Worm (Caenorhabditis elegans): ENCODE measurements around the gene F13B12.4.

DNA sequence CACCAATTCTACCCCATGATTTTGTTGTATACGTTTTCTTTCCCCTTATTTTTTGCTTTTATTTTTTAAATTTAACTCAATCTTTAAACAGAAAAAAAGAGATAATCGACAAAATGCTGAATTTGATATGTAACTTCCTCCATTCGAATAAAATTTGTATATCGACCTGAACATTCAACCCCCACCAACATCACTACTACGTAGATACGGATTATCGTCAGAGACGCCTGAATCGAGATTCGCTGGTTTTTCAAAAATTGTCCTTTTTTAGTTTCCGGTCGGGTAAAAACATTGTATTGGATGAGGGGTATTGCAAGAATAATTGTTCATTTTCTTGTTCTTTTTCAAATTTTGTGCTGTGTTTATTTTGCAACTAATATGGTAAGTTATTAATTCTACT, 22.8 kb upstream of the F13B12.4 start, which contains the start of gene bgnt-1.1:
- TF ChIP-seq lin-13 (GFP tag; optimal IDR thresholded peaks at IDR 0.05), result no peak
- TF ChIP-seq pqm-1 (tag; optimal IDR thresholded peaks at IDR 0.05), result no peak
- TF ChIP-seq lin-15B (tag; optimal IDR thresholded peaks at IDR 0.05), result no peak
- no peak for TF ChIP-seq fkh-10 (GFP tag; optimal IDR thresholded peaks at IDR 0.05)
- TF ChIP-seq jun-1 (tag; optimal IDR thresholded peaks at IDR 0.05), result no peak
- TF ChIP-seq unc-39 (tag; optimal IDR thresholded peaks at IDR 0.05), result no peak
- TF ChIP-seq unc-62 (GFP tag; optimal IDR thresholded peaks at IDR 0.05 in 1 of 2), result no peak
- TF ChIP-seq unc-62 (tag; optimal IDR thresholded peaks at IDR 0.05), result no peak
- no peak for TF ChIP-seq nhr-76 (tag; optimal IDR thresholded peaks at IDR 0.05)
- TF ChIP-seq ceh-28 (tag; optimal IDR thresholded peaks at IDR 0.05), result no peak

Measured in whole organism, L4 larva.